Worm (Caenorhabditis elegans): ENCODE measurements around the gene F25E5.1.

DNA sequence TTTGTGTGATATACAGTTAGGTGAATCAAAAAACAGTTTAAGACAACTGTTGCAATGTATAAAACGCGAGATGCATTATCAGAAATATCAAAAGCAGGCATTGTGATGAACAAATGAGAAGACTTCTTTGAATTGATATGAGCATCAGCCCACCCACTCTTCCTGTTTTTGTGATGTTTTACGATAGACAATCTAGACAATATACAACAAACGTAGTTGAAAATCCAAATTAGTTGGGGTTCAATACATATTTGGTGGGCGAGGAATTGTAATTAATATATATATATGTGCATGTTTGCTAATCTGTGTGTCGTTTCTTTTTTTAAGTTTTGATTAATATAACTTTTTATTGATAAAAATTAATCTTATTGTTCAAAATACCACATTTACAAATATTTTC, 7.1 kb downstream of the F25E5.1 start, which contains the start of gene str-28:
- TF ChIP-seq unc-39 (tag; optimal IDR thresholded peaks at IDR 0.05): no peak
- TF ChIP-seq egl-27 (tag; optimal IDR thresholded peaks at IDR 0.05): no peak
- no peak for TF ChIP-seq mdl-1 (tag; optimal IDR thresholded peaks at IDR 0.05)
- no peak for TF ChIP-seq unc-62 (GFP tag; optimal IDR thresholded peaks at IDR 0.05)
- TF ChIP-seq elt-3 (tag; optimal IDR thresholded peaks at IDR 0.05): no peak
